Fruit fly (Drosophila melanogaster) Kc167 (cell line): ENCODE data around the gene inaF-A.

ENCODE experiments used
- Myc ChIP-seq: fragments of >200 bp; optimal IDR thresholded peaks from 2 replicates; lab custom pipeline; 2017; ENCODE audit warnings: missing external identifiers
- Sin3A ChIP-seq: fragments of >200 bp; optimal IDR thresholded peaks from 2 replicates; lab custom pipeline; 2018; ENCODE audit warnings: missing external identifiers
- h ChIP-seq: fragments of >200 bp; optimal IDR thresholded peaks from 3 replicates; lab custom pipeline; 2018; ENCODE audit warnings: missing external identifiers
- insv ChIP-seq: fragments of >200 bp; optimal IDR thresholded peaks from 3 replicates; lab custom pipeline; 2018; ENCODE audit warnings: missing external identifiers
- psq ChIP-seq: fragments of >200 bp; optimal IDR thresholded peaks from 2 replicates; lab custom pipeline; 2017; ENCODE audit warnings: missing external identifiers
- ttk ChIP-seq: sonication (Bioruptor generic); optimal IDR thresholded peaks from 2 replicates; lab custom pipeline; 2017; ENCODE audit warnings: missing external identifiers

The inaF-A gene

dm6 chrX:11704929-11705612 lies 28.6 kb downstream of the inaF-A start, which contains the start of gene CG2444:
CG2444 (minus strand) TSS chrX:11705300.
- TF ChIP-seq psq = no peak
- no peak for TF ChIP-seq Sin3A
- no peak for TF ChIP-seq insv
- TF ChIP-seq ttk = no peak

dm6 chrX:11700765-11701164 lies 32.9 kb downstream of the inaF-A start:
- no peak for TF ChIP-seq h (lab: Kevin White, UChicago)
- no peak for TF ChIP-seq ttk
- no peak for TF ChIP-seq Sin3A
- no peak for TF ChIP-seq psq

dm6 chrX:11695883-11696211 lies 37.8 kb downstream of the inaF-A start:
- TF ChIP-seq psq (no peak), Myc (lab: Kevin White, UChicago) (no peak), h (lab: Kevin White, UChicago) (no peak), Sin3A (no peak)

dm6 chrX:11694959-11695882 lies 38.5 kb downstream of the inaF-A start, which contains the start of gene PhKgamma:
PhKgamma (plus strand) TSS chrX:11695137.
- TF ChIP-seq ttk (no peak), h (lab: Kevin White, UChicago) (no peak), Myc (lab: Kevin White, UChicago) (no peak), psq (no peak), Sin3A (no peak), insv (no peak)

dm6 chrX:11689669-11690068 lies 44.0 kb downstream of the inaF-A start:
- TF ChIP-seq h (lab: Kevin White, UChicago) (no peak), insv (no peak), Sin3A (no peak), Myc (lab: Kevin White, UChicago) (no peak), ttk (no peak), psq (no peak)

dm6 chrX:11687666-11688492 lies 45.8 kb downstream of the inaF-A start:
- no peak for TF ChIP-seq h (lab: Kevin White, UChicago)
- no peak for TF ChIP-seq insv
- TF ChIP-seq Sin3A = no peak
- TF ChIP-seq Myc (lab: Kevin White, UChicago) = no peak
- no peak for TF ChIP-seq ttk
- TF ChIP-seq psq = no peak

dm6 chrX:11686675-11687074 lies 47.0 kb downstream of the inaF-A start:
- TF ChIP-seq Myc (lab: Kevin White, UChicago) (no peak), h (lab: Kevin White, UChicago) (no peak), Sin3A (no peak), ttk (no peak), insv (no peak), psq (no peak)

- TF ChIP-seq insv (no peak), psq (no peak), h (lab: Kevin White, UChicago) (no peak), ttk (no peak), Myc (lab: Kevin White, UChicago) (no peak), Sin3A (no peak)
Measured at dm6 chrX:11685918-11686640, 47.6 kb downstream of the inaF-A start.

dm6 chrX:11684462-11684861 lies 49.2 kb downstream of the inaF-A start:
- TF ChIP-seq Sin3A (no peak), ttk (no peak), insv (no peak), Myc (lab: Kevin White, UChicago) (no peak), h (lab: Kevin White, UChicago) (no peak)

dm6 chrX:11683480-11683879 lies 50.2 kb downstream of the inaF-A start:
- no peak for TF ChIP-seq psq

- TF ChIP-seq Sin3A = no peak
- no peak for TF ChIP-seq h (lab: Kevin White, UChicago)
Measured at dm6 chrX:11681558-11682551, 51.8 kb downstream of the inaF-A start.

dm6 chrX:11680405-11680804 lies 53.3 kb downstream of the inaF-A start:
- TF ChIP-seq insv (no peak), psq (no peak), h (lab: Kevin White, UChicago) (no peak), ttk (no peak), Myc (lab: Kevin White, UChicago) (no peak), Sin3A (no peak)
